Fruit fly (Drosophila melanogaster): ENCODE results near the gene vkg.

DNA sequence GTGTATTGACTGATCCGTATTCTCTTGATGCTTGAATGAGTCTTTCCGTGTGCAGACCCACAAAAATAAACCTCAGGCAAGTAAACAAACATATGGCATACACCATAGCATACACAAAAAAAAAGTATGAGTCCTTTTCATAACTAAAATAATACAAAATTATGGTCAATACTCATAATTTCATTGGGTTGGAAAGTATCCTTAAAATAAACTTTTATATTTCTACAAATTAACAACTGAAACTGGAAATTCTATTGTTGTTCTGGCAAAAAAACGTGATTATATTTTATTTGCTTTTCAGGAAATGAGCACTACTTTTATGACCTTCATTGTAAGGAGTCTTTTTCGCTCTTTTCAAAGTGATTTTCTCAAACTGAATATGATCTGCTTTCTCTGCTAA is 14.1 kb upstream of the vkg start:
- TF ChIP-seq net (GFP tag; optimal IDR thresholded peaks at IDR 0.05) (no peak), CG3032 (tag; optimal IDR thresholded peaks at IDR 0.05) (peak; percentile 10), Ets21C (GFP tag; optimal IDR thresholded peaks at IDR 0.05) (no peak)

All from whole organism, prepupa.